Worm (Caenorhabditis elegans): ENCODE results near the gene C24F3.2.

ce11 chrIV:10239045-10239444 is 16.7 kb downstream of the C24F3.2 start, which contains the start of gene ech-8:
- TF ChIP-seq nhr-77 (tag; optimal IDR thresholded peaks at IDR 0.05) (no peak), hlh-17 (GFP tag; optimal IDR thresholded peaks at IDR 0.05; ENCODE audit: borderline replicate concordance) (no peak), nhr-76 (tag; optimal IDR thresholded peaks at IDR 0.05) (no peak), nhr-84 (tag; optimal IDR thresholded peaks at IDR 0.05) (no peak), nhr-47 (tag; optimal IDR thresholded peaks at IDR 0.05) (no peak), ceh-82 (tag; optimal IDR thresholded peaks at IDR 0.05) (no peak), rnt-1 (tag; optimal IDR thresholded peaks at IDR 0.05) (no peak), efl-1 (optimal IDR thresholded peaks at IDR 0.05) (no peak), efl-1 (GFP tag; optimal IDR thresholded peaks at IDR 0.05 in 1 of 2) (no peak), lin-39 (tag; optimal IDR thresholded peaks at IDR 0.05) (no peak), ces-1 (GFP tag; optimal IDR thresholded peaks at IDR 0.05) (no peak), nhr-11 (tag; optimal IDR thresholded peaks at IDR 0.05) (no peak), blmp-1 (tag; optimal IDR thresholded peaks at IDR 0.05) (no peak)

Data from whole organism, L1 larva.